Worm (Caenorhabditis elegans) whole organism, mixed stage, embryonic: ENCODE data around the gene F54H12.10.

Source experiments
- blmp-1 ChIP-seq: fragments of 150-350 bp; optimal IDR thresholded peaks from 2 replicates; lab custom pipeline; 2014; ENCODE audit warnings: missing biosample characterization, missing genetic modification characterization
- cnd-1 ChIP-seq: fragments of 200-800 bp; sonication (Bioruptor generic); optimal IDR thresholded peaks from 2 replicates; lab custom pipeline; 2018; ENCODE audit warnings: mild to moderate bottlenecking, missing genetic modification characterization, missing compliant biosample characterization
- elt-3 ChIP-seq: fragments of 150-350 bp; optimal IDR thresholded peaks from 2 replicates; lab custom pipeline; 2014; ENCODE audit warnings: missing biosample characterization, missing genetic modification characterization
- ham-2 ChIP-seq: fragments of 200-800 bp; sonication (Bioruptor generic); optimal IDR thresholded peaks from 2 replicates; lab custom pipeline; 2018; ENCODE audit warnings: mild to moderate bottlenecking, missing genetic modification characterization, missing compliant biosample characterization
- lin-13 ChIP-seq: fragments of 150-350 bp; optimal IDR thresholded peaks from 2 replicates; lab custom pipeline; 2014; ENCODE audit warnings: missing biosample characterization, missing genetic modification characterization
- lsy-2 ChIP-seq: fragments of 150-350 bp; optimal IDR thresholded peaks from 2 replicates; lab custom pipeline; 2014; ENCODE audit warnings: missing biosample characterization, missing genetic modification characterization
- mep-1 ChIP-seq: fragments of 150-350 bp; optimal IDR thresholded peaks from 2 replicates; lab custom pipeline; 2017; ENCODE audit warnings: missing biosample characterization, missing genetic modification reagents, missing genetic modification characterization, inconsistent platforms
- nhr-12 ChIP-seq: fragments of 150-350 bp; optimal IDR thresholded peaks from 2 replicates; lab custom pipeline; 2014; ENCODE audit warnings: missing biosample characterization, missing genetic modification characterization
- nhr-237 ChIP-seq: fragments of 150-350 bp; optimal IDR thresholded peaks from 2 replicates; lab custom pipeline; 2014; ENCODE audit warnings: missing biosample characterization, missing genetic modification characterization
- nhr-28 ChIP-seq: fragments of 150-350 bp; optimal IDR thresholded peaks from 2 replicates; lab custom pipeline; 2014; ENCODE audit warnings: missing biosample characterization, missing genetic modification characterization
- nhr-76 ChIP-seq: sonication (generic microtip); optimal IDR thresholded peaks from 2 replicates; lab custom pipeline; 2017; ENCODE audit warnings: missing biosample characterization, missing genetic modification characterization
- pha-4 ChIP-seq: fragments of 150-350 bp; optimal IDR thresholded peaks from 2 replicates; lab custom pipeline; 2018; ENCODE audit warnings: missing biosample characterization, missing genetic modification reagents, missing genetic modification characterization
- unc-39 ChIP-seq: fragments of 150-350 bp; optimal IDR thresholded peaks from 2 replicates; lab custom pipeline; 2014; ENCODE audit warnings: missing biosample characterization, missing genetic modification characterization
- unc-62 ChIP-seq: fragments of 150-350 bp; optimal IDR thresholded peaks from 2 replicates; lab custom pipeline; 2014; ENCODE audit warnings: missing biosample characterization, missing genetic modification reagents, missing genetic modification characterization

DNA sequence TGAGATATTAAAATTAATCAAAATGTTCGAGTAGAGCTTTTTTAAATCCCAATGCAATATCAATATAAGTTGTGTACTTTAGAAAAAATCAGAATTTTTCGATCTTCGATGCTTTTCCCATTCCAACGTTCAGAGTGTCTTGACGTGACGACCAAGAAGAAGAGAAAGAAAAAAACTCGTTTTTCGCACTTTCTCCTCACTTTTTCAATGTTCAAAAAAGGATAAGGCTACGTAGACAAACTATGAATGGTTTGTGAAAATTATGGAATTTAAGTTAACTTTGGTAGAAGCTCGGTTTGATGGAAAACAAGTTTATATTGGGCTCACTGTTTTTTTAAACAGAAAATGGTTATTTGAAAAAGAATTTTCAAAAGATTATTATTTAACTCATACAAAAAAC is 11.1 kb downstream of the F54H12.10 start:
- no peak for TF ChIP-seq nhr-76 (tag; lab: Kevin White, UChicago)
- no peak for TF ChIP-seq pha-4
- TF ChIP-seq unc-62 (GFP tag; lab: Kevin White, UChicago) = no peak
- no peak for TF ChIP-seq elt-3 (tag; lab: Kevin White, UChicago)
- no peak for TF ChIP-seq mep-1 (tag; lab: Kevin White, UChicago)
- no peak for TF ChIP-seq blmp-1 (tag; lab: Kevin White, UChicago)
- no peak for TF ChIP-seq unc-39 (tag; lab: Kevin White, UChicago)
- no peak for TF ChIP-seq nhr-28
- TF ChIP-seq lsy-2 = no peak
- TF ChIP-seq nhr-237 (tag; lab: Kevin White, UChicago) = no peak
- TF ChIP-seq cnd-1 (tag; lab: Kevin White, UChicago) = no peak
- TF ChIP-seq lin-13 = no peak
- no peak for TF ChIP-seq nhr-12 (tag; lab: Kevin White, UChicago)
- no peak for TF ChIP-seq ham-2 (GFP tag; lab: Kevin White, UChicago)
